Worm (Caenorhabditis elegans) whole organism, midembryonic: ENCODE data around the gene decr-1.1.

Source experiments
- flt-1 ChIP-seq: fragments of 200-800 bp; sonication (Bioruptor generic); IDR thresholded peaks from 2 replicates; pipeline ENCODE4 v1.3.6; 2022; ENCODE audit warnings: missing genetic modification characterization, missing compliant biosample characterization
- klf-2 ChIP-seq: fragments of 200-800 bp; sonication (Bioruptor generic); conservative IDR thresholded peaks from 2 replicates; pipeline ENCODE4 v1.3.6; 2022; ENCODE audit warnings: missing genetic modification reagents, missing genetic modification characterization, missing compliant biosample characterization
- med-1 ChIP-seq: sonication (generic microtip); optimal IDR thresholded peaks from 2 replicates; lab custom pipeline; 2017; ENCODE audit warnings: missing genetic modification characterization, mild to moderate bottlenecking, missing compliant biosample characterization, antibody characterized with exemption, missing genetic modification reagents; ENCODE audit not compliant: insufficient read depth
- ref-1 ChIP-seq: fragments of 200-800 bp; sonication (Bioruptor generic); conservative IDR thresholded peaks from 2 replicates; pipeline ENCODE4 v1.3.6; 2022; ENCODE audit warnings: missing genetic modification reagents, missing genetic modification characterization, missing compliant biosample characterization

DNA sequence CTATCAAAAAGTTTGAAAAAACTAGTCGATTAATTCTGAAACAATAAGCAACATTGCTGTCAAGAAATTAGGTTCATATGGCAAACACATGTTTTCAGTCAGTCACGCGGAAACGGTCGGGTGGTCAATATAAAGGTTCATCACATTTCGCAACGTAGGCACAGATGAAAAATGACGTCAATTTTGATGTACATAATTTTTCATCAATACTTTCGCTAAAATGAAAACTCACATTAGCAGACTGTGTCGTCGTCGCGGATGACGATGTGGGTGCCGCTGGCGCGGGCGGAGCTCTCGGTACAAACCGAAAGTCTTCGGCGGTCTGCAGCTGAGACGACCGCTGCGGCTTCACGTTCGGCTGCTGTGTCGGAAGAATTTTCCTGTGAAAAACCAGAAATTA is 21.7 kb downstream of the decr-1.1 start, which contains the start of gene swan-2:
- TF ChIP-seq med-1 (GFP tag; lab: Kevin White, UChicago) = no peak
- no peak for TF ChIP-seq flt-1 (GFP tag; lab: Robert Waterston, UW)
- TF ChIP-seq ref-1 = no peak
- no peak for TF ChIP-seq klf-2
